Worm (Caenorhabditis elegans): ENCODE measurements around the gene pudl-1.

DNA sequence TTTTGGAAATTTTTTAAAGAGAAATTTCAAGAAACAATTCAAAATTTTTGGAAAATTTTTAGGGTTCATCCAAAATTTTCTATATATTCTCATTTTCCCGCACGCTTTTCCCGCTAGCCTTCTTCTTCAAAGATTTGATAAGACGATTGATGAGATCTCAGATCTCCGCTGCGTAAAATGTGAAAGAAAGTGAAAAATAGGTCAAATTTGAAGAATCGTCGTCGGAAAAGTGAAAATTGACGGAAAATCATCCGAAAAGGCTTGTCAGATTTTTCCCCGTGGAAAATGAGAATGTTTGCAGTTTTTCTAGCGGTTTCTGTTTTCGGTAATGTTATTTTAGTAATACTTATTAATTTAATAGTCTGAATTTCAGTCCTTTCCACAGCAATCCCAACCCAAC lies 23.5 kb upstream of the pudl-1 start, which contains the start of gene Y54G2A.76:
- no peak for TF ChIP-seq ama-1 (optimal IDR thresholded peaks at IDR 0.05)
- no peak for TF ChIP-seq pes-1 (GFP tag; IDR thresholded peaks at IDR 0.05)
- no peak for TF ChIP-seq flt-1 (GFP tag; IDR thresholded peaks at IDR 0.05)
- TF ChIP-seq tra-4 (tag; optimal IDR thresholded peaks at IDR 0.05), result no peak
- no peak for TF ChIP-seq ceh-36 (tag; optimal IDR thresholded peaks at IDR 0.05)
- TF ChIP-seq ceh-13 (GFP tag; optimal IDR thresholded peaks at IDR 0.05), result no peak
- TF ChIP-seq hmg-4 (GFP tag; optimal IDR thresholded peaks at IDR 0.05), result no peak
- no peak for TF ChIP-seq hmbx-1 (tag; optimal IDR thresholded peaks at IDR 0.05)
- no peak for TF ChIP-seq hnd-1 (tag; optimal IDR thresholded peaks at IDR 0.05)
- no peak for TF ChIP-seq sea-1 (GFP tag; conservative IDR thresholded peaks at IDR 0.05)

All from whole organism, early embryonic.